Fruit fly (Drosophila melanogaster) whole organism, embryonic: ENCODE results near the gene CG42726.

Source experiments
- C15 ChIP-seq: fragments of 200-800 bp; sonication (Bioruptor generic); IDR thresholded peaks from 3 replicates; pipeline ENCODE4 v1.3.6; 2022; ENCODE audit warnings: missing biosample characterization, missing genetic modification characterization
- CG10366 ChIP-seq: fragments of 200-800 bp; sonication (Bioruptor generic); IDR thresholded peaks from 2 replicates; pipeline ENCODE4 v1.3.6; 2022; ENCODE audit warnings: missing biosample characterization, missing genetic modification characterization
- CG14014 ChIP-seq: fragments of 200-800 bp; sonication (Bioruptor generic); IDR thresholded peaks from 2 replicates; pipeline ENCODE4 v1.3.6; 2022; ENCODE audit warnings: missing biosample characterization, missing genetic modification characterization
- CG17385 ChIP-seq: fragments of 200-800 bp; sonication (Bioruptor generic); optimal IDR thresholded peaks from 3 replicates; lab custom pipeline; 2018; ENCODE audit warnings: missing biosample characterization, mild to moderate bottlenecking, missing genetic modification characterization
- CG17612 ChIP-seq: fragments of 200-800 bp; sonication (Bioruptor generic); IDR thresholded peaks from 2 replicates; pipeline ENCODE4 v1.3.6; 2022; ENCODE audit warnings: missing biosample characterization, missing genetic modification characterization
- CG17829 ChIP-seq: fragments of 200-800 bp; optimal IDR thresholded peaks from 2 replicates; lab custom pipeline; 2019; ENCODE audit warnings: missing biosample characterization, mild to moderate bottlenecking, missing genetic modification characterization, moderate library complexity
- CG18011 ChIP-seq: fragments of 200-800 bp; sonication (Bioruptor generic); optimal IDR thresholded peaks from 2 replicates; lab custom pipeline; 2017; ENCODE audit warnings: missing biosample characterization, missing genetic modification characterization, mild to moderate bottlenecking, moderate library complexity, missing genotype
- CG2120 ChIP-seq: fragments of 200-800 bp; sonication (Bioruptor generic); optimal IDR thresholded peaks from 3 replicates; lab custom pipeline; 2016; ENCODE audit warnings: missing biosample characterization, missing genetic modification characterization
- CG2129 ChIP-seq: fragments of 200-800 bp; sonication (Bioruptor generic); IDR thresholded peaks from 2 replicates; pipeline ENCODE4 v1.3.6; 2022; ENCODE audit warnings: missing biosample characterization, missing genetic modification characterization; ENCODE audit not compliant: partially characterized antibody
- CG2678 ChIP-seq: fragments of 200-800 bp; sonication (Bioruptor generic); optimal IDR thresholded peaks from 3 replicates; lab custom pipeline; 2019; ENCODE audit warnings: missing biosample characterization, mild to moderate bottlenecking, missing genetic modification characterization, moderate library complexity
- CG31388 ChIP-seq: fragments of 200-800 bp; sonication (Bioruptor generic); optimal IDR thresholded peaks from 2 replicates; lab custom pipeline; 2016; ENCODE audit warnings: missing biosample characterization, missing genetic modification characterization
- CG31441 ChIP-seq: fragments of 200-800 bp; sonication (Bioruptor generic); IDR thresholded peaks from 2 replicates; pipeline ENCODE4 v1.3.6; 2022; ENCODE audit warnings: missing biosample characterization, missing genetic modification characterization
- CG33557 ChIP-seq: fragments of 200-800 bp; sonication (Bioruptor generic); optimal IDR thresholded peaks from 2 replicates; lab custom pipeline; 2019; ENCODE audit warnings: missing biosample characterization, mild to moderate bottlenecking, missing genetic modification characterization, moderate library complexity
- CG3726 ChIP-seq: fragments of 200-800 bp; sonication (Bioruptor generic); IDR thresholded peaks from 3 replicates; pipeline ENCODE4, ENCODE4 v1.3.6; 2022; ENCODE audit warnings: missing biosample characterization, missing genetic modification characterization
- CG4730 ChIP-seq: fragments of 200-800 bp; sonication (Bioruptor generic); IDR thresholded peaks from 2 replicates; pipeline ENCODE4 v1.3.6; 2022; ENCODE audit warnings: missing biosample characterization, missing genetic modification characterization
- CG4820 ChIP-seq: fragments of 200-800 bp; sonication (Bioruptor generic); optimal IDR thresholded peaks from 3 replicates; lab custom pipeline; 2016; ENCODE audit warnings: missing biosample characterization, missing genetic modification characterization
- CG6654 ChIP-seq: fragments of 200-800 bp; sonication (Bioruptor generic); optimal IDR thresholded peaks from 2 replicates; lab custom pipeline; 2017; ENCODE audit warnings: missing biosample characterization, mild to moderate bottlenecking, missing genetic modification characterization
- CG6683 ChIP-seq: fragments of 200-800 bp; sonication (Bioruptor generic); optimal IDR thresholded peaks from 2 replicates; lab custom pipeline; 2017; ENCODE audit warnings: missing biosample characterization, mild to moderate bottlenecking, missing genetic modification characterization, missing genetic modification reagents
- CG6765 ChIP-seq: fragments of 200-800 bp; sonication (Bioruptor generic); optimal IDR thresholded peaks from 3 replicates; lab custom pipeline; 2017; ENCODE audit warnings: missing biosample characterization, mild to moderate bottlenecking, missing genetic modification characterization
- CG7556 ChIP-seq: fragments of 200-800 bp; sonication (Bioruptor generic); optimal IDR thresholded peaks from 2 replicates; lab custom pipeline; 2017; ENCODE audit warnings: missing biosample characterization, mild to moderate bottlenecking, missing genetic modification characterization
- CG9876 ChIP-seq: fragments of 200-800 bp; sonication (Bioruptor generic); optimal IDR thresholded peaks from 2 replicates; lab custom pipeline; 2016; ENCODE audit warnings: missing biosample characterization, missing genetic modification characterization
- Camta ChIP-seq: fragments of 200-800 bp; sonication (Bioruptor generic); optimal IDR thresholded peaks from 2 replicates; lab custom pipeline; 2016; ENCODE audit warnings: missing biosample characterization, missing genetic modification characterization
- E2f2 ChIP-seq: fragments of 200-800 bp; sonication (Bioruptor generic); IDR thresholded peaks from 2 replicates; pipeline ENCODE4 v1.3.6; 2022; ENCODE audit warnings: missing biosample characterization, missing genetic modification characterization
- Ets65A ChIP-seq: fragments of 200-800 bp; sonication (Bioruptor generic); peaks from one replicate; lab custom pipeline; 2016; ENCODE audit warnings: missing biosample characterization, missing genetic modification characterization
- H2.0 ChIP-seq: fragments of 200-800 bp; sonication (Bioruptor generic); IDR thresholded peaks from 2 replicates; pipeline ENCODE4 v1.3.6; 2022; ENCODE audit warnings: missing biosample characterization, missing genetic modification characterization
- HLH3B ChIP-seq: fragments of 200-800 bp; sonication (Bioruptor generic); IDR thresholded peaks from 2 replicates; pipeline ENCODE4 v1.3.6; 2022; ENCODE audit warnings: missing biosample characterization, missing genetic modification characterization
- Meics ChIP-seq: fragments of 200-800 bp; sonication (Bioruptor generic); optimal IDR thresholded peaks from 2 replicates; lab custom pipeline; 2017; ENCODE audit warnings: missing biosample characterization, mild to moderate bottlenecking, missing genetic modification characterization
- NFAT ChIP-seq: fragments of 200-800 bp; sonication (Bioruptor generic); IDR thresholded peaks from 2 replicates; pipeline ENCODE4 v1.3.6; 2022; ENCODE audit warnings: missing biosample characterization, missing genetic modification characterization
- ap ChIP-seq: fragments of 200-800 bp; sonication (Bioruptor generic); IDR thresholded peaks from 2 replicates; pipeline ENCODE4 v1.3.6; 2022; ENCODE audit warnings: missing biosample characterization, missing genetic modification characterization
- btn ChIP-seq: fragments of 200-800 bp; sonication (Bioruptor generic); optimal IDR thresholded peaks from 2 replicates; lab custom pipeline; 2016; ENCODE audit warnings: missing biosample characterization, missing genetic modification characterization
- chm ChIP-seq: fragments of 200-800 bp; sonication (Bioruptor generic); IDR thresholded peaks from 2 replicates; pipeline ENCODE4 v1.3.6; 2022; ENCODE audit warnings: missing biosample characterization, missing genetic modification characterization
- chn ChIP-seq: fragments of 200-800 bp; sonication (Bioruptor generic); optimal IDR thresholded peaks from 2 replicates; lab custom pipeline; 2016; ENCODE audit warnings: missing biosample characterization, missing genetic modification characterization
- ci ChIP-seq: fragments of 200-800 bp; sonication (Bioruptor generic); IDR thresholded peaks from 3 replicates; pipeline ENCODE4 v1.3.6; 2022; ENCODE audit warnings: missing biosample characterization, missing genetic modification characterization
- corto ChIP-seq: fragments of 200-800 bp; sonication (Bioruptor generic); optimal IDR thresholded peaks from 2 replicates; lab custom pipeline; 2016; ENCODE audit warnings: missing biosample characterization, mild to moderate bottlenecking, missing genetic modification characterization, moderate library complexity
- croc ChIP-seq: fragments of 200-800 bp; sonication (Bioruptor generic); conservative IDR thresholded peaks from 3 replicates; pipeline ENCODE4 v1.3.6; 2022; ENCODE audit warnings: missing biosample characterization, missing genetic modification characterization
- disco-r ChIP-seq: fragments of 200-800 bp; sonication (Bioruptor generic); optimal IDR thresholded peaks from 2 replicates; lab custom pipeline; 2016; ENCODE audit warnings: missing biosample characterization, missing genetic modification characterization
- gem ChIP-seq: fragments of 200-800 bp; sonication (Bioruptor generic); optimal IDR thresholded peaks from 2 replicates; lab custom pipeline; 2019; ENCODE audit warnings: missing biosample characterization, mild to moderate bottlenecking, missing genetic modification characterization, moderate library complexity
- gsb ChIP-seq: fragments of 200-800 bp; sonication (Bioruptor generic); IDR thresholded peaks from 2 replicates; pipeline ENCODE4 v1.3.6; 2022; ENCODE audit warnings: missing biosample characterization, missing genetic modification characterization
- hkb ChIP-seq, 2 experiments: fragments of 200-800 bp in 1 of 2; fragments of >200 bp in 1 of 2; sonication (Bioruptor generic) in 1 of 2; IDR thresholded peaks in 1 of 2; optimal IDR thresholded peaks in 1 of 2; 2 replicates each; pipeline versions ENCODE4 v1.3.6 to Lab custom; 2017 to 2022; ENCODE audit warnings: missing biosample characterization in 1 of 2, missing genetic modification characterization in 1 of 2
- jumu ChIP-seq: fragments of 200-800 bp; sonication (Bioruptor generic); optimal IDR thresholded peaks from 3 replicates; lab custom pipeline; 2016; ENCODE audit warnings: missing biosample characterization, missing genetic modification characterization
- nmo ChIP-seq: fragments of 200-800 bp; sonication (Bioruptor generic); optimal IDR thresholded peaks from 2 replicates; lab custom pipeline; 2018; ENCODE audit warnings: missing biosample characterization, mild to moderate bottlenecking, missing genetic modification characterization, moderate library complexity
- pfk ChIP-seq: fragments of 200-800 bp; sonication (Bioruptor generic); optimal IDR thresholded peaks from 2 replicates; lab custom pipeline; 2018; ENCODE audit warnings: missing biosample characterization, mild to moderate bottlenecking, missing genetic modification characterization, moderate library complexity
- phol ChIP-seq: fragments of 200-800 bp; sonication (Bioruptor generic); optimal IDR thresholded peaks from 3 replicates; lab custom pipeline; 2018; ENCODE audit warnings: missing biosample characterization, mild to moderate bottlenecking, missing genetic modification characterization, moderate library complexity
- pum ChIP-seq: fragments of 200-800 bp; sonication (Bioruptor generic); optimal IDR thresholded peaks from 2 replicates; lab custom pipeline; 2016; ENCODE audit warnings: missing biosample characterization, missing genetic modification characterization
- scrt ChIP-seq: fragments of 200-800 bp; sonication (Bioruptor generic); optimal IDR thresholded peaks from 2 replicates; lab custom pipeline; 2018; ENCODE audit warnings: missing biosample characterization, mild to moderate bottlenecking, missing genetic modification characterization, moderate library complexity
- sisA ChIP-seq: fragments of 200-800 bp; sonication (Bioruptor generic); IDR thresholded peaks from 2 replicates; pipeline ENCODE4 v1.3.6; 2022; ENCODE audit warnings: missing biosample characterization, missing genetic modification characterization
- tin ChIP-seq: fragments of 200-800 bp; sonication (Bioruptor generic); optimal IDR thresholded peaks from 3 replicates; lab custom pipeline; 2016; ENCODE audit warnings: missing biosample characterization, missing genetic modification characterization
- tx ChIP-seq: fragments of 200-800 bp; sonication (Bioruptor generic); optimal IDR thresholded peaks from 2 replicates; lab custom pipeline; 2016; ENCODE audit warnings: missing biosample characterization, missing genetic modification characterization
- vfl ChIP-seq: fragments of 200-800 bp; sonication (Bioruptor generic); optimal IDR thresholded peaks from 2 replicates; lab custom pipeline; 2016; ENCODE audit warnings: missing biosample characterization, missing genetic modification characterization

CG42726 gene

dm6 chr3R:15356645-15357431 lies 9.0 kb downstream of the CG42726 start, which contains the start of the genes Atg4b and Hibch (continued):
- peak; percentile 91 for TF ChIP-seq CG17829 (tag; lab: Kevin White, UChicago)
- TF ChIP-seq pum (GFP tag; lab: Kevin White, UChicago) = peak; percentile 9
- peak; percentile 74 for TF ChIP-seq CG4730
- TF ChIP-seq Ets65A = peak; percentile 89
- TF ChIP-seq ci (GFP tag; lab: Robert Waterston, UW) = peak; percentile 74; the same call in 2 of the 3 replicates
- TF ChIP-seq H2.0 = peak; percentile 60
- TF ChIP-seq CG6654 (GFP tag; lab: Kevin White, UChicago) = peak; percentile 63
- TF ChIP-seq Meics = peak; percentile 90
- TF ChIP-seq corto = no peak
- peak; percentile 43 for TF ChIP-seq vfl (GFP tag; lab: Kevin White, UChicago)
- TF ChIP-seq croc (GFP tag; lab: Robert Waterston, UW) = peak; percentile 69; the same call in 2 of the 3 replicates
- peak; percentile 47 for TF ChIP-seq pfk (GFP tag; lab: Kevin White, UChicago)
- TF ChIP-seq Camta (GFP tag; lab: Kevin White, UChicago) = no peak
- TF ChIP-seq CG17385 (GFP tag; lab: Kevin White, UChicago) = peak; percentile 64
- no peak for TF ChIP-seq CG9876 (GFP tag; lab: Kevin White, UChicago)
- no peak for TF ChIP-seq disco-r
- peak; percentile 93 for TF ChIP-seq CG2678
- TF ChIP-seq hkb (optimal IDR thresholded peaks at IDR 0.05; lab: Kevin White, UChicago) = no peak
- TF ChIP-seq hkb (GFP tag; IDR thresholded peaks at IDR 0.05; lab: Robert Waterston, UW) = peak; percentile 57; the same call in 1 of the 2 replicates
- TF ChIP-seq chm (GFP tag; lab: Robert Waterston, UW) = 0 out of 2 replicates have a peak, but pooled peaks have one; percentile 42
- peak; percentile 54 for TF ChIP-seq CG31388 (GFP tag; lab: Kevin White, UChicago)
- TF ChIP-seq CG3726 (GFP tag; lab: Robert Waterston, UW) = peak; percentile 69; the same call in 2 of the 3 replicates
- TF ChIP-seq CG6683 (GFP tag; lab: Kevin White, UChicago) = peak; percentile 68
- peak; percentile 58 for TF ChIP-seq CG18011 (GFP tag; lab: Kevin White, UChicago)
- peak; percentile 92 for TF ChIP-seq gem
- peak; percentile 84 for TF ChIP-seq sisA (GFP tag; lab: Robert Waterston, UW)
- peak; percentile 84 for TF ChIP-seq CG33557 (GFP tag; lab: Kevin White, UChicago)
- peak; percentile 82 for TF ChIP-seq NFAT (GFP tag; lab: Robert Waterston, UW)
- peak; percentile 84 for TF ChIP-seq tin
- peak; percentile 78 for TF ChIP-seq HLH3B (GFP tag; lab: Robert Waterston, UW)
- peak; percentile 79 for TF ChIP-seq nmo
- peak; percentile 23 for TF ChIP-seq tx (GFP tag; lab: Kevin White, UChicago)
- peak; percentile 85 for TF ChIP-seq phol (tag; lab: Kevin White, UChicago)
- TF ChIP-seq C15 = 0 out of 3 replicates have a peak, but pooled peaks have one; percentile 18
- TF ChIP-seq scrt (GFP tag; lab: Kevin White, UChicago) = peak; percentile 78
- peak; percentile 34 for TF ChIP-seq jumu
- peak; percentile 69 for TF ChIP-seq CG14014 (GFP tag; lab: Robert Waterston, UW)
- peak; percentile 77 for TF ChIP-seq CG2120 (GFP tag; lab: Kevin White, UChicago)
- no peak; the same call in 1 of the 2 replicates for TF ChIP-seq gsb (GFP tag; lab: Robert Waterston, UW)
- TF ChIP-seq chn (GFP tag; lab: Kevin White, UChicago) = peak; percentile 61
- peak; percentile 93 for TF ChIP-seq CG31441
- peak; percentile 74 for TF ChIP-seq CG10366 (GFP tag; lab: Robert Waterston, UW)
- TF ChIP-seq btn (GFP tag; lab: Kevin White, UChicago) = no peak
- peak; percentile 66; the same call in 1 of the 2 replicates for TF ChIP-seq CG17612
- no peak for TF ChIP-seq CG2129 (GFP tag; lab: Robert Waterston, UW)
- peak; percentile 53; the same call in 1 of the 2 replicates for TF ChIP-seq ap (GFP tag; lab: Robert Waterston, UW)
- peak; percentile 70 for TF ChIP-seq CG6765 (GFP tag; lab: Kevin White, UChicago)
- peak; percentile 87 for TF ChIP-seq CG7556
- peak; percentile 76 for TF ChIP-seq CG4820 (GFP tag; lab: Kevin White, UChicago)
- peak; percentile 60 for TF ChIP-seq E2f2
